Fruit fly (Drosophila melanogaster): ENCODE data around the gene CG31523.

CG31523 gene

dm6 chr3R:4452345-4453044, 26.5 kb downstream of the CG31523 start (continued):
- TF ChIP-seq crc (GFP tag; optimal IDR thresholded peaks at IDR 0.05) (no peak), gsb (GFP tag; IDR thresholded peaks at IDR 0.05) (no peak), CG5180 (GFP tag; optimal IDR thresholded peaks at IDR 0.05) (peak; percentile 86), Gsc (GFP tag; IDR thresholded peaks at IDR 0.05) (no peak), exex (tag; optimal IDR thresholded peaks at IDR 0.05) (peak; percentile 72), ERR (GFP tag; optimal IDR thresholded peaks at IDR 0.05) (no peak), Scr (GFP tag; IDR thresholded peaks at IDR 0.05; ENCODE audit: partially characterized antibody) (peak; percentile 21; the same call in 1 of the 2 replicates), CG13775 (GFP tag; optimal IDR thresholded peaks at IDR 0.05) (no peak), CG31224 (GFP tag; IDR thresholded peaks at IDR 0.05) (no peak), CG17385 (GFP tag; optimal IDR thresholded peaks at IDR 0.05) (peak; percentile 55), twi (tag; optimal IDR thresholded peaks at IDR 0.05) (peak; percentile 83), CG6654 (GFP tag; optimal IDR thresholded peaks at IDR 0.05) (no peak), nom (GFP tag; optimal IDR thresholded peaks at IDR 0.05) (peak; percentile 13), CG3995 (GFP tag; optimal IDR thresholded peaks at IDR 0.05) (no peak), lab (GFP tag; optimal IDR thresholded peaks at IDR 0.05) (peak; percentile 29), Drgx (GFP tag; IDR thresholded peaks at IDR 0.05) (peak; percentile 25), CG34376 (GFP tag; optimal IDR thresholded peaks at IDR 0.05) (peak; percentile 51), CG7786 (GFP tag; optimal IDR thresholded peaks at IDR 0.05) (peak; percentile 22), lbe (GFP tag; optimal IDR thresholded peaks at IDR 0.05) (no peak), CG6813 (GFP tag; optimal IDR thresholded peaks at IDR 0.05) (peak; percentile 42), CHES-1-like (GFP tag; optimal IDR thresholded peaks at IDR 0.05) (no peak), CG11398 (GFP tag; optimal IDR thresholded peaks at IDR 0.05) (no peak), CG11695 (GFP tag; IDR thresholded peaks at IDR 0.05) (no peak), Ssrp (tag; optimal IDR thresholded peaks at IDR 0.05) (no peak), p53 (GFP tag; optimal IDR thresholded peaks at IDR 0.05) (no peak), Mes4 (GFP tag; optimal IDR thresholded peaks at IDR 0.05) (no peak), CG9437 (GFP tag; optimal IDR thresholded peaks at IDR 0.05) (peak; percentile 66), Trl (optimal IDR thresholded peaks at IDR 0.05) (peak; percentile 89 to 98), Trl (GFP tag; optimal IDR thresholded peaks at IDR 0.05) (no peak), CG10147 (GFP tag; optimal IDR thresholded peaks at IDR 0.05) (peak; percentile 17), Mrtf (GFP tag; IDR thresholded peaks at IDR 0.05) (no peak), NFAT (GFP tag; IDR thresholded peaks at IDR 0.05) (no peak), ato (GFP tag; IDR thresholded peaks at IDR 0.05; ENCODE audit: partially characterized antibody) (no peak), GATAe (GFP tag; conservative IDR thresholded peaks at IDR 0.05) (peak; percentile 74), Sin3A (optimal IDR thresholded peaks at IDR 0.05) (no peak), seq (GFP tag; IDR thresholded peaks at IDR 0.05) (peak; percentile 30; the same call in 1 of the 2 replicates), bbx (GFP tag; IDR thresholded peaks at IDR 0.05; ENCODE audit: partially characterized antibody) (peak; percentile 37; the same call in 1 of the 2 replicates), Deaf1 (tag; optimal IDR thresholded peaks at IDR 0.05) (peak; percentile 37), CG18599 (GFP tag; optimal IDR thresholded peaks at IDR 0.05) (no peak), Hr78 (GFP tag; optimal IDR thresholded peaks at IDR 0.05) (peak in 1 of 2 experiments; percentile 41), CG32532 (GFP tag; IDR thresholded peaks at IDR 0.05) (peak; percentile 20; the same call in 1 of the 2 replicates), slp2 (GFP tag; optimal IDR thresholded peaks at IDR 0.05) (no peak), CoRest (tag; optimal IDR thresholded peaks at IDR 0.05) (no peak), CG1529 (GFP tag; optimal IDR thresholded peaks at IDR 0.05) (no peak), Doc3 (GFP tag; IDR thresholded peaks at IDR 0.05; ENCODE audit: partially characterized antibody) (peak; percentile 34; the same call in 1 of the 3 replicates), pnt (GFP tag; optimal IDR thresholded peaks at IDR 0.05) (no peak), CG5953 (GFP tag; IDR thresholded peaks at IDR 0.05) (no peak), prd (optimal IDR thresholded peaks at IDR 0.05) (no peak), prd (GFP tag; IDR thresholded peaks at IDR 0.05) (no peak), CG15696 (tag; optimal IDR thresholded peaks at IDR 0.05) (no peak)
